Fruit fly (Drosophila melanogaster) whole organism, embryonic: ENCODE measurements around the gene CG17752.
A peak's percentile ranks its signal among the peaks of the same experiment; 100 is the strongest.

Experiments
- Awh ChIP-seq: fragments of 200-800 bp; sonication (Bioruptor generic); IDR thresholded peaks from 2 replicates; pipeline ENCODE4, ENCODE4 v1.3.6; 2022; ENCODE audit warnings: missing biosample characterization, missing genetic modification characterization
- CG10959 ChIP-seq: fragments of 200-800 bp; sonication (Bioruptor generic); IDR thresholded peaks from 2 replicates; pipeline ENCODE4 v1.3.6; 2022; ENCODE audit warnings: missing biosample characterization, missing genetic modification characterization
- CG12071 ChIP-seq: fragments of 200-800 bp; sonication (Bioruptor generic); optimal IDR thresholded peaks from 3 replicates; lab custom pipeline; 2018; ENCODE audit warnings: missing biosample characterization, mild to moderate bottlenecking, missing genetic modification characterization
- CG14710 ChIP-seq: fragments of 200-800 bp; sonication (Bioruptor generic); optimal IDR thresholded peaks from 3 replicates; lab custom pipeline; 2019; ENCODE audit warnings: missing biosample characterization, mild to moderate bottlenecking, missing genetic modification characterization, moderate library complexity
- CG15269 ChIP-seq: fragments of 200-800 bp; sonication (Bioruptor generic); optimal IDR thresholded peaks from 2 replicates; lab custom pipeline; 2018; ENCODE audit warnings: missing biosample characterization, mild to moderate bottlenecking, missing genetic modification characterization, moderate library complexity
- CG16863 ChIP-seq: fragments of 200-800 bp; sonication (Bioruptor generic); optimal IDR thresholded peaks from 3 replicates; lab custom pipeline; 2016; ENCODE audit warnings: missing biosample characterization, missing genetic modification characterization
- CG17359 ChIP-seq: fragments of 200-800 bp; sonication (Bioruptor generic); optimal IDR thresholded peaks from 3 replicates; lab custom pipeline; 2018; ENCODE audit warnings: missing biosample characterization, mild to moderate bottlenecking, missing genetic modification characterization, moderate library complexity
- CG17385 ChIP-seq: fragments of 200-800 bp; sonication (Bioruptor generic); optimal IDR thresholded peaks from 3 replicates; lab custom pipeline; 2018; ENCODE audit warnings: missing biosample characterization, mild to moderate bottlenecking, missing genetic modification characterization
- CG18011 ChIP-seq: fragments of 200-800 bp; sonication (Bioruptor generic); optimal IDR thresholded peaks from 2 replicates; lab custom pipeline; 2017; ENCODE audit warnings: missing biosample characterization, missing genetic modification characterization, mild to moderate bottlenecking, moderate library complexity, missing genotype
- CG2116 ChIP-seq: fragments of 200-800 bp; sonication (Bioruptor generic); optimal IDR thresholded peaks from 3 replicates; lab custom pipeline; 2018; ENCODE audit warnings: missing biosample characterization, mild to moderate bottlenecking, missing genetic modification characterization
- CG2678 ChIP-seq: fragments of 200-800 bp; sonication (Bioruptor generic); optimal IDR thresholded peaks from 3 replicates; lab custom pipeline; 2019; ENCODE audit warnings: missing biosample characterization, mild to moderate bottlenecking, missing genetic modification characterization, moderate library complexity
- CG30020 ChIP-seq: fragments of 200-800 bp; optimal IDR thresholded peaks from 2 replicates; lab custom pipeline; 2019; ENCODE audit warnings: missing biosample characterization, mild to moderate bottlenecking, missing genetic modification characterization, moderate library complexity
- CG31388 ChIP-seq: fragments of 200-800 bp; sonication (Bioruptor generic); optimal IDR thresholded peaks from 2 replicates; lab custom pipeline; 2016; ENCODE audit warnings: missing biosample characterization, missing genetic modification characterization
- CG3281 ChIP-seq: fragments of 200-800 bp; sonication (Bioruptor generic); optimal IDR thresholded peaks from 3 replicates; lab custom pipeline; 2017; ENCODE audit warnings: missing biosample characterization, mild to moderate bottlenecking, missing genetic modification characterization
- CG33213 ChIP-seq: fragments of 200-800 bp; sonication (Bioruptor generic); optimal IDR thresholded peaks from 3 replicates; lab custom pipeline; 2016; ENCODE audit warnings: missing biosample characterization, missing genetic modification characterization
- CG43689 ChIP-seq: fragments of 200-800 bp; sonication (Bioruptor generic); IDR thresholded peaks from 2 replicates; pipeline ENCODE4 v1.3.6; 2022; ENCODE audit warnings: missing biosample characterization, missing genetic modification characterization
- CG7987 ChIP-seq: fragments of 200-800 bp; sonication (Bioruptor generic); optimal IDR thresholded peaks from 2 replicates; lab custom pipeline; 2018; ENCODE audit warnings: missing biosample characterization, mild to moderate bottlenecking, missing genetic modification characterization, moderate library complexity
- CG8290 ChIP-seq, 3 experiments: fragments of 200-800 bp; sonication (Bioruptor generic); optimal IDR thresholded peaks; 2 replicates each; lab custom pipeline; 2016 to 2019; ENCODE audit warnings: missing biosample characterization in 3 of 3, missing genetic modification characterization in 3 of 3, mild to moderate bottlenecking in 2 of 3, moderate library complexity in 1 of 3
- CG9727 ChIP-seq: fragments of 200-800 bp; sonication (Bioruptor generic); optimal IDR thresholded peaks from 3 replicates; lab custom pipeline; 2017; ENCODE audit warnings: missing biosample characterization, mild to moderate bottlenecking, missing genetic modification characterization
- Fer2 ChIP-seq: fragments of 200-800 bp; sonication (Bioruptor generic); optimal IDR thresholded peaks from 2 replicates; lab custom pipeline; 2018; ENCODE audit warnings: missing biosample characterization, mild to moderate bottlenecking, missing genetic modification characterization, moderate library complexity
- GATAe ChIP-seq: fragments of 200-800 bp; sonication (Bioruptor generic); conservative IDR thresholded peaks from 2 replicates; pipeline ENCODE4 v1.3.6; 2022; ENCODE audit warnings: missing biosample characterization, missing genetic modification characterization
- HLHmδ ChIP-seq: fragments of 200-800 bp; sonication (Bioruptor generic); optimal IDR thresholded peaks from 2 replicates; lab custom pipeline; 2018; ENCODE audit warnings: missing biosample characterization, mild to moderate bottlenecking, missing genetic modification characterization, moderate library complexity
- Hey ChIP-seq: fragments of 200-800 bp; sonication (Bioruptor generic); optimal IDR thresholded peaks from 3 replicates; lab custom pipeline; 2018; ENCODE audit warnings: missing biosample characterization, mild to moderate bottlenecking, missing genetic modification characterization
- Hr51 ChIP-seq, 2 experiments: fragments of 200-800 bp; sonication (Bioruptor generic); optimal IDR thresholded peaks; 2 replicates in 1 of 2; 3 replicates in 1 of 2; lab custom pipeline; 2016 to 2018; ENCODE audit warnings: missing biosample characterization in 2 of 2, missing genetic modification characterization in 2 of 2, mild to moderate bottlenecking in 1 of 2, moderate library complexity in 1 of 2
- MBD-R2 ChIP-seq: fragments of 200-800 bp; sonication (Bioruptor generic); IDR thresholded peaks from 2 replicates; pipeline ENCODE4 v1.3.6; 2022; ENCODE audit warnings: missing biosample characterization, missing genetic modification characterization
- NC2α ChIP-seq: fragments of 200-800 bp; sonication (Bioruptor generic); optimal IDR thresholded peaks from 2 replicates; lab custom pipeline; 2016; ENCODE audit warnings: missing biosample characterization, missing genetic modification characterization
- Nf-YC ChIP-seq: fragments of 200-800 bp; optimal IDR thresholded peaks from 3 replicates; lab custom pipeline; 2019; ENCODE audit warnings: missing biosample characterization, mild to moderate bottlenecking, missing genetic modification characterization, moderate library complexity
- NfI ChIP-seq: fragments of 200-800 bp; sonication (Bioruptor generic); optimal IDR thresholded peaks from 3 replicates; lab custom pipeline; 2018; ENCODE audit warnings: missing biosample characterization, mild to moderate bottlenecking, missing genetic modification characterization, moderate library complexity
- Pdp1 ChIP-seq, 2 experiments: fragments of 200-800 bp; sonication (Bioruptor generic); optimal IDR thresholded peaks; 3 replicates each; lab custom pipeline; 2016; ENCODE audit warnings: missing biosample characterization in 2 of 2, missing genetic modification characterization in 2 of 2, mild to moderate bottlenecking in 1 of 2, moderate library complexity in 1 of 2
- Rfx ChIP-seq: fragments of 200-800 bp; sonication (Bioruptor generic); IDR thresholded peaks from 2 replicates; pipeline ENCODE4 v1.3.6; 2022; ENCODE audit warnings: missing biosample characterization, missing genetic modification characterization
- Vsx1 ChIP-seq: fragments of 200-800 bp; sonication (Bioruptor generic); optimal IDR thresholded peaks from 2 replicates; lab custom pipeline; 2017; ENCODE audit warnings: missing biosample characterization, mild to moderate bottlenecking, missing genetic modification characterization, missing genetic modification reagents
- ase ChIP-seq: fragments of 200-800 bp; sonication (Bioruptor generic); IDR thresholded peaks from 3 replicates; pipeline ENCODE4 v1.3.6; 2022; ENCODE audit warnings: missing biosample characterization, missing genetic modification characterization
- btn ChIP-seq: fragments of 200-800 bp; sonication (Bioruptor generic); optimal IDR thresholded peaks from 2 replicates; lab custom pipeline; 2016; ENCODE audit warnings: missing biosample characterization, missing genetic modification characterization
- ci ChIP-seq: fragments of 200-800 bp; sonication (Bioruptor generic); IDR thresholded peaks from 3 replicates; pipeline ENCODE4 v1.3.6; 2022; ENCODE audit warnings: missing biosample characterization, missing genetic modification characterization
- croc ChIP-seq: fragments of 200-800 bp; sonication (Bioruptor generic); conservative IDR thresholded peaks from 3 replicates; pipeline ENCODE4 v1.3.6; 2022; ENCODE audit warnings: missing biosample characterization, missing genetic modification characterization
- disco-r ChIP-seq: fragments of 200-800 bp; sonication (Bioruptor generic); optimal IDR thresholded peaks from 2 replicates; lab custom pipeline; 2016; ENCODE audit warnings: missing biosample characterization, missing genetic modification characterization
- en ChIP-seq: fragments of 200-800 bp; sonication (Bioruptor generic); optimal IDR thresholded peaks from 2 replicates; lab custom pipeline; 2016; ENCODE audit warnings: missing biosample characterization, missing genetic modification characterization
- gfzf ChIP-seq: fragments of 200-800 bp; sonication (Bioruptor generic); optimal IDR thresholded peaks from 2 replicates; lab custom pipeline; 2016; ENCODE audit warnings: missing biosample characterization, mild to moderate bottlenecking, missing genetic modification characterization, moderate library complexity
- hkb ChIP-seq, 2 experiments: fragments of 200-800 bp in 1 of 2; fragments of >200 bp in 1 of 2; sonication (Bioruptor generic) in 1 of 2; IDR thresholded peaks in 1 of 2; optimal IDR thresholded peaks in 1 of 2; 2 replicates each; pipeline versions ENCODE4 v1.3.6 to Lab custom; 2017 to 2022; ENCODE audit warnings: missing biosample characterization in 1 of 2, missing genetic modification characterization in 1 of 2
- ken ChIP-seq: fragments of 200-800 bp; sonication (Bioruptor generic); IDR thresholded peaks from 3 replicates; pipeline ENCODE4 v1.3.6; 2022; ENCODE audit warnings: missing biosample characterization, missing genetic modification characterization
- mam ChIP-seq: fragments of 200-800 bp; sonication (Bioruptor generic); optimal IDR thresholded peaks from 3 replicates; lab custom pipeline; 2016; ENCODE audit warnings: missing biosample characterization, missing genetic modification characterization
- nerfin-1 ChIP-seq: fragments of 200-800 bp; sonication (Bioruptor generic); optimal IDR thresholded peaks from 3 replicates; lab custom pipeline; 2019; ENCODE audit warnings: missing biosample characterization, mild to moderate bottlenecking, missing genetic modification characterization, moderate library complexity
- sc ChIP-seq, 3 experiments: fragments of >200 bp in 2 of 3; fragments of 200-800 bp in 1 of 3; sonication (Bioruptor generic) in 1 of 3; optimal IDR thresholded peaks; 2 replicates in 2 of 3; 3 replicates in 1 of 3; lab custom pipeline; 2017; ENCODE audit warnings: mild to moderate bottlenecking in 1 of 3, missing biosample characterization in 1 of 3, missing genetic modification characterization in 1 of 3, missing genetic modification reagents in 1 of 3
- schlank ChIP-seq: fragments of 200-800 bp; sonication (Bioruptor generic); optimal IDR thresholded peaks from 2 replicates; lab custom pipeline; 2018; ENCODE audit warnings: missing biosample characterization, mild to moderate bottlenecking, missing genetic modification characterization
- sens-2 ChIP-seq: fragments of 200-800 bp; sonication (Bioruptor generic); IDR thresholded peaks from 2 replicates; pipeline ENCODE4 v1.3.6; 2022; ENCODE audit warnings: missing biosample characterization, missing genetic modification characterization
- sob ChIP-seq: fragments of 200-800 bp; sonication (Bioruptor generic); IDR thresholded peaks from 2 replicates; pipeline ENCODE4 v1.3.6; 2022; ENCODE audit warnings: missing biosample characterization, missing genetic modification characterization
- stc ChIP-seq: fragments of 200-800 bp; sonication (Bioruptor generic); IDR thresholded peaks from 2 replicates; pipeline ENCODE4 v1.3.6; 2022; ENCODE audit warnings: missing biosample characterization, missing genetic modification characterization
- unpg ChIP-seq: fragments of 200-800 bp; sonication (Bioruptor generic); optimal IDR thresholded peaks from 3 replicates; lab custom pipeline; 2018; ENCODE audit warnings: missing biosample characterization, mild to moderate bottlenecking, missing genetic modification characterization, moderate library complexity
- vnd ChIP-seq: fragments of 200-800 bp; sonication (Bioruptor generic); IDR thresholded peaks from 3 replicates; pipeline ENCODE4 v1.3.6; 2022; ENCODE audit warnings: missing biosample characterization, missing genetic modification characterization; ENCODE audit not compliant: partially characterized antibody

Gene CG17752

dm6 chr3R:19622005-19622404 lies 12.0 kb downstream of the CG17752 start (continued):
- TF ChIP-seq CG12071 (GFP tag; lab: Kevin White, UChicago): peak; percentile 20
- no peak for TF ChIP-seq CG7987 (GFP tag; lab: Kevin White, UChicago)
- TF ChIP-seq CG43689 (GFP tag; lab: Robert Waterston, UW): no peak
- TF ChIP-seq vnd (GFP tag; lab: Robert Waterston, UW): peak; percentile 38; the same call in 1 of the 3 replicates
- no peak for TF ChIP-seq CG17359 (tag; lab: Kevin White, UChicago)
- peak; percentile 16 for TF ChIP-seq NfI (GFP tag; lab: Kevin White, UChicago)
- TF ChIP-seq sc (optimal IDR thresholded peaks at IDR 0.05; lab: Kevin White, UChicago): no peak
- no peak for TF ChIP-seq sc (GFP tag; optimal IDR thresholded peaks at IDR 0.05; lab: Kevin White, UChicago)
- TF ChIP-seq CG2678 (tag; lab: Kevin White, UChicago): peak; percentile 32
- TF ChIP-seq MBD-R2 (GFP tag; lab: Robert Waterston, UW): no peak
- no peak for TF ChIP-seq CG10959 (GFP tag; lab: Robert Waterston, UW)
- TF ChIP-seq btn: no peak
- TF ChIP-seq CG2116 (GFP tag; lab: Kevin White, UChicago): no peak
- peak in 1 of 2 experiments; percentile 38 for TF ChIP-seq Pdp1 (GFP tag; optimal IDR thresholded peaks at IDR 0.05; lab: Kevin White, UChicago)
- peak in 1 of 2 experiments; percentile 5 for TF ChIP-seq Hr51 (GFP tag; optimal IDR thresholded peaks at IDR 0.05; lab: Kevin White, UChicago)
- TF ChIP-seq Awh (GFP tag; lab: Robert Waterston, UW): no peak
- peak; percentile 74 for TF ChIP-seq sens-2 (GFP tag; lab: Robert Waterston, UW)
- peak; percentile 77; the same call in 1 of the 2 replicates for TF ChIP-seq GATAe (GFP tag; lab: Robert Waterston, UW)
- no peak for TF ChIP-seq ci (GFP tag; lab: Robert Waterston, UW)
- no peak for TF ChIP-seq CG9727
- TF ChIP-seq CG30020 (tag; lab: Kevin White, UChicago): no peak
- TF ChIP-seq hkb (optimal IDR thresholded peaks at IDR 0.05; lab: Kevin White, UChicago): no peak
- TF ChIP-seq hkb (GFP tag; IDR thresholded peaks at IDR 0.05; lab: Robert Waterston, UW): peak; percentile 27; the same call in 1 of the 2 replicates
- no peak for TF ChIP-seq CG17385 (GFP tag; lab: Kevin White, UChicago)
- TF ChIP-seq CG33213 (GFP tag; lab: Kevin White, UChicago): no peak
- TF ChIP-seq schlank (tag; lab: Kevin White, UChicago): no peak
- TF ChIP-seq nerfin-1 (tag; lab: Kevin White, UChicago): no peak
- TF ChIP-seq Nf-YC (tag; lab: Kevin White, UChicago): no peak
- TF ChIP-seq Vsx1 (GFP tag; lab: Kevin White, UChicago): peak; percentile 73
- peak; percentile 11; the same call in 1 of the 2 replicates for TF ChIP-seq stc (GFP tag; lab: Robert Waterston, UW)
- peak; percentile 10 for TF ChIP-seq unpg (GFP tag; lab: Kevin White, UChicago)
- no peak for TF ChIP-seq NC2α (GFP tag; lab: Kevin White, UChicago)
- TF ChIP-seq CG3281: peak; percentile 25
- TF ChIP-seq CG8290 (GFP tag; optimal IDR thresholded peaks at IDR 0.05; lab: Kevin White, UChicago): no peak
- TF ChIP-seq CG8290 (tag; optimal IDR thresholded peaks at IDR 0.05; lab: Kevin White, UChicago): peak in 1 of 2 experiments; percentile 40
- no peak for TF ChIP-seq CG31388 (GFP tag; lab: Kevin White, UChicago)
- TF ChIP-seq Rfx (GFP tag; lab: Robert Waterston, UW): peak; percentile 9; the same call in 1 of the 2 replicates
- TF ChIP-seq sob (GFP tag; lab: Robert Waterston, UW): no peak
- TF ChIP-seq disco-r: no peak

- TF ChIP-seq CG14710 (tag; lab: Kevin White, UChicago): peak; percentile 25
- TF ChIP-seq HLHmδ: no peak
- TF ChIP-seq CG18011 (GFP tag; lab: Kevin White, UChicago): no peak
- TF ChIP-seq ase (GFP tag; lab: Robert Waterston, UW): 0 out of 3 replicates have a peak, but pooled peaks have one; percentile 59
- no peak for TF ChIP-seq en
- TF ChIP-seq gfzf (GFP tag; lab: Kevin White, UChicago): no peak
- TF ChIP-seq CG16863 (GFP tag; lab: Kevin White, UChicago): peak; percentile 49
- TF ChIP-seq CG15269 (tag; lab: Kevin White, UChicago): peak; percentile 55
- peak; percentile 56 for TF ChIP-seq mam (GFP tag; lab: Kevin White, UChicago)
- TF ChIP-seq ken (GFP tag; lab: Robert Waterston, UW): peak; percentile 69
- no peak for TF ChIP-seq Fer2 (tag; lab: Kevin White, UChicago)
- TF ChIP-seq croc: peak; percentile 45; the same call in 2 of the 3 replicates
- TF ChIP-seq Hey (tag; lab: Kevin White, UChicago): no peak
Measured at dm6 chr3R:19623606-19624005, 13.6 kb downstream of the CG17752 start.
